Fruit fly (Drosophila melanogaster) whole organism, embryonic: ENCODE data around the gene inaE.
A peak's percentile ranks its signal among the peaks of the same experiment; 100 is the strongest.

Experiments
- C15 ChIP-seq: fragments of 200-800 bp; sonication (Bioruptor generic); IDR thresholded peaks from 3 replicates; pipeline ENCODE4 v1.3.6; 2022; ENCODE audit warnings: missing biosample characterization, missing genetic modification characterization
- CG10321 ChIP-seq: fragments of 200-800 bp; sonication (Bioruptor generic); IDR thresholded peaks from 2 replicates; pipeline ENCODE4 v1.3.6; 2022; ENCODE audit warnings: missing biosample characterization, missing genetic modification characterization
- CG10543 ChIP-seq: fragments of 200-800 bp; sonication (Bioruptor generic); optimal IDR thresholded peaks from 3 replicates; lab custom pipeline; 2017; ENCODE audit warnings: missing biosample characterization, mild to moderate bottlenecking, missing genetic modification characterization, moderate library complexity
- CG10654 ChIP-seq: fragments of 200-800 bp; sonication (Bioruptor generic); optimal IDR thresholded peaks from 2 replicates; lab custom pipeline; 2016; ENCODE audit warnings: missing biosample characterization, missing genetic modification characterization
- CG11085 ChIP-seq: fragments of 200-800 bp; sonication (Bioruptor generic); IDR thresholded peaks from 2 replicates; pipeline ENCODE4 v1.3.6; 2022; ENCODE audit warnings: missing biosample characterization, missing genetic modification characterization
- CG13296 ChIP-seq: fragments of 200-800 bp; sonication (Bioruptor generic); optimal IDR thresholded peaks from 3 replicates; lab custom pipeline; 2018; ENCODE audit warnings: missing biosample characterization, mild to moderate bottlenecking, missing genetic modification characterization
- CG15011 ChIP-seq: fragments of 200-800 bp; sonication (Bioruptor generic); optimal IDR thresholded peaks from 3 replicates; lab custom pipeline; 2018; ENCODE audit warnings: missing biosample characterization, mild to moderate bottlenecking, missing genetic modification characterization
- CG17612 ChIP-seq: fragments of 200-800 bp; sonication (Bioruptor generic); IDR thresholded peaks from 2 replicates; pipeline ENCODE4 v1.3.6; 2022; ENCODE audit warnings: missing biosample characterization, missing genetic modification characterization
- CG18599 ChIP-seq: fragments of 200-800 bp; sonication (Bioruptor generic); optimal IDR thresholded peaks from 3 replicates; lab custom pipeline; 2017; ENCODE audit warnings: missing biosample characterization, missing genetic modification characterization, mild to moderate bottlenecking, moderate library complexity, missing genetic modification reagents
- CG2120 ChIP-seq: fragments of 200-800 bp; sonication (Bioruptor generic); optimal IDR thresholded peaks from 3 replicates; lab custom pipeline; 2016; ENCODE audit warnings: missing biosample characterization, missing genetic modification characterization
- CG2712 ChIP-seq: fragments of 200-800 bp; optimal IDR thresholded peaks from 3 replicates; lab custom pipeline; 2019; ENCODE audit warnings: missing biosample characterization, mild to moderate bottlenecking, missing genetic modification characterization, moderate library complexity
- CG2889 ChIP-seq: fragments of 200-800 bp; sonication (Bioruptor generic); IDR thresholded peaks from 3 replicates; pipeline ENCODE4 v1.3.6; 2022; ENCODE audit warnings: missing biosample characterization, missing genetic modification characterization
- CG3838 ChIP-seq: fragments of 200-800 bp; sonication (Bioruptor generic); optimal IDR thresholded peaks from 3 replicates; lab custom pipeline; 2016; ENCODE audit warnings: missing biosample characterization, missing genetic modification characterization
- CG4328 ChIP-seq: fragments of 200-800 bp; sonication (Bioruptor generic); optimal IDR thresholded peaks from 3 replicates; lab custom pipeline; 2017; ENCODE audit warnings: missing biosample characterization, missing genetic modification reagents, missing genetic modification characterization
- CG4360 ChIP-seq: fragments of 200-800 bp; sonication (Bioruptor generic); IDR thresholded peaks from 2 replicates; pipeline ENCODE4 v1.3.6; 2022; ENCODE audit warnings: missing biosample characterization, missing genetic modification characterization
- CG4707 ChIP-seq: fragments of 200-800 bp; sonication (Bioruptor generic); optimal IDR thresholded peaks from 2 replicates; lab custom pipeline; 2018; ENCODE audit warnings: missing biosample characterization, mild to moderate bottlenecking, missing genetic modification characterization, moderate library complexity
- CG4730 ChIP-seq: fragments of 200-800 bp; sonication (Bioruptor generic); IDR thresholded peaks from 2 replicates; pipeline ENCODE4 v1.3.6; 2022; ENCODE audit warnings: missing biosample characterization, missing genetic modification characterization
- CG5180 ChIP-seq: fragments of 200-800 bp; sonication (Bioruptor generic); optimal IDR thresholded peaks from 3 replicates; lab custom pipeline; 2017; ENCODE audit warnings: missing biosample characterization, missing genetic modification characterization, mild to moderate bottlenecking, moderate library complexity, missing genetic modification reagents
- CG7963 ChIP-seq: fragments of 200-800 bp; sonication (Bioruptor generic); IDR thresholded peaks from 3 replicates; pipeline ENCODE4 v1.3.6; 2022; ENCODE audit warnings: missing biosample characterization, missing genetic modification characterization; ENCODE audit not compliant: partially characterized antibody
- CG9609 ChIP-seq: fragments of 200-800 bp; sonication (Bioruptor generic); optimal IDR thresholded peaks from 3 replicates; lab custom pipeline; 2016; ENCODE audit warnings: missing biosample characterization, missing genetic modification characterization
- CG9727 ChIP-seq: fragments of 200-800 bp; sonication (Bioruptor generic); optimal IDR thresholded peaks from 3 replicates; lab custom pipeline; 2017; ENCODE audit warnings: missing biosample characterization, mild to moderate bottlenecking, missing genetic modification characterization
- Dek ChIP-seq: fragments of 200-800 bp; sonication (Bioruptor generic); optimal IDR thresholded peaks from 3 replicates; lab custom pipeline; 2019; ENCODE audit warnings: missing biosample characterization, mild to moderate bottlenecking, missing genetic modification characterization, moderate library complexity
- E2f1 ChIP-seq: fragments of 200-800 bp; sonication (Bioruptor generic); IDR thresholded peaks from 2 replicates; pipeline ENCODE4 v1.3.6; 2022; ENCODE audit warnings: missing biosample characterization, missing genetic modification characterization
- ERR ChIP-seq: fragments of 200-800 bp; sonication (Bioruptor generic); optimal IDR thresholded peaks from 2 replicates; lab custom pipeline; 2016; ENCODE audit warnings: missing biosample characterization, missing genetic modification characterization
- Jarid2 ChIP-seq: fragments of 200-800 bp; sonication (Bioruptor generic); optimal IDR thresholded peaks from 3 replicates; lab custom pipeline; 2017; ENCODE audit warnings: mild to moderate bottlenecking, missing biosample characterization, missing genetic modification reagents, missing genetic modification characterization
- Lim3 ChIP-seq: fragments of 200-800 bp; sonication (Bioruptor generic); IDR thresholded peaks from 2 replicates; pipeline ENCODE4 v1.3.6; 2022; ENCODE audit warnings: missing biosample characterization, missing genetic modification characterization
- MESR4 ChIP-seq: fragments of 200-800 bp; sonication (Bioruptor generic); optimal IDR thresholded peaks from 2 replicates; lab custom pipeline; 2018; ENCODE audit warnings: missing biosample characterization, mild to moderate bottlenecking, missing genetic modification characterization, moderate library complexity
- Max ChIP-seq: fragments of 200-800 bp; sonication (Bioruptor generic); optimal IDR thresholded peaks from 2 replicates; lab custom pipeline; 2016; ENCODE audit warnings: missing biosample characterization, mild to moderate bottlenecking, missing genetic modification characterization
- Tbp ChIP-seq: fragments of >200 bp; optimal IDR thresholded peaks from 2 replicates; lab custom pipeline; 2018; ENCODE audit warnings: missing biosample characterization, missing genetic modification characterization
- Usf ChIP-seq: fragments of 200-800 bp; sonication (Bioruptor generic); optimal IDR thresholded peaks from 2 replicates; lab custom pipeline; 2017; ENCODE audit warnings: missing genotype, missing biosample characterization, missing genetic modification characterization
- amos ChIP-seq: fragments of 200-800 bp; sonication (Bioruptor generic); IDR thresholded peaks from 2 replicates; pipeline ENCODE4 v1.3.6; 2022; ENCODE audit warnings: missing biosample characterization, missing genetic modification characterization; ENCODE audit not compliant: partially characterized antibody
- ap ChIP-seq: fragments of 200-800 bp; sonication (Bioruptor generic); IDR thresholded peaks from 2 replicates; pipeline ENCODE4 v1.3.6; 2022; ENCODE audit warnings: missing biosample characterization, missing genetic modification characterization
- bab2 ChIP-seq: fragments of 200-800 bp; sonication (Bioruptor generic); optimal IDR thresholded peaks from 2 replicates; lab custom pipeline; 2016; ENCODE audit warnings: missing biosample characterization, missing genetic modification characterization
- bbx ChIP-seq: fragments of 200-800 bp; sonication (Bioruptor generic); IDR thresholded peaks from 2 replicates; pipeline ENCODE4 v1.3.6; 2022; ENCODE audit warnings: missing biosample characterization, missing genetic modification characterization; ENCODE audit not compliant: partially characterized antibody
- bigmax ChIP-seq: fragments of 200-800 bp; sonication (Bioruptor generic); optimal IDR thresholded peaks from 2 replicates; lab custom pipeline; 2018; ENCODE audit warnings: missing biosample characterization, mild to moderate bottlenecking, missing genetic modification characterization
- chm ChIP-seq: fragments of 200-800 bp; sonication (Bioruptor generic); IDR thresholded peaks from 2 replicates; pipeline ENCODE4 v1.3.6; 2022; ENCODE audit warnings: missing biosample characterization, missing genetic modification characterization
- disco-r ChIP-seq: fragments of 200-800 bp; sonication (Bioruptor generic); optimal IDR thresholded peaks from 2 replicates; lab custom pipeline; 2016; ENCODE audit warnings: missing biosample characterization, missing genetic modification characterization
- ems ChIP-seq: fragments of 200-800 bp; sonication (Bioruptor generic); optimal IDR thresholded peaks from 3 replicates; lab custom pipeline; 2016; ENCODE audit warnings: missing biosample characterization, missing genetic modification characterization
- eve ChIP-seq, 2 experiments: fragments of >200 bp; optimal IDR thresholded peaks; 2 replicates each; lab custom pipeline; 2017; ENCODE audit warnings: missing biosample characterization in 2 of 2, missing genetic modification characterization in 2 of 2
- gcm ChIP-seq: fragments of 200-800 bp; sonication (Bioruptor generic); optimal IDR thresholded peaks from 2 replicates; lab custom pipeline; 2019; ENCODE audit warnings: missing biosample characterization, mild to moderate bottlenecking, missing genetic modification characterization, moderate library complexity
- grau ChIP-seq: fragments of 200-800 bp; optimal IDR thresholded peaks from 3 replicates; lab custom pipeline; 2019; ENCODE audit warnings: missing biosample characterization, mild to moderate bottlenecking, missing genetic modification characterization, moderate library complexity
- hbn ChIP-seq: fragments of 200-800 bp; sonication (Bioruptor generic); IDR thresholded peaks from 2 replicates; pipeline ENCODE4 v1.3.6; 2022; ENCODE audit warnings: missing biosample characterization, missing genetic modification characterization; ENCODE audit not compliant: partially characterized antibody
- hth ChIP-seq: fragments of >200 bp; optimal IDR thresholded peaks from 2 replicates; lab custom pipeline; 2017; ENCODE audit warnings: inconsistent platforms
- mam ChIP-seq: fragments of 200-800 bp; sonication (Bioruptor generic); optimal IDR thresholded peaks from 3 replicates; lab custom pipeline; 2016; ENCODE audit warnings: missing biosample characterization, missing genetic modification characterization
- odd ChIP-seq: fragments of 200-800 bp; sonication (Bioruptor generic); optimal IDR thresholded peaks from 2 replicates; lab custom pipeline; 2017; ENCODE audit warnings: missing biosample characterization, mild to moderate bottlenecking, missing genetic modification characterization
- pb ChIP-seq: fragments of 200-800 bp; sonication (Bioruptor generic); optimal IDR thresholded peaks from 3 replicates; lab custom pipeline; 2016; ENCODE audit warnings: missing biosample characterization, missing genetic modification characterization
- tin ChIP-seq: fragments of 200-800 bp; sonication (Bioruptor generic); optimal IDR thresholded peaks from 3 replicates; lab custom pipeline; 2016; ENCODE audit warnings: missing biosample characterization, missing genetic modification characterization
- trem ChIP-seq: fragments of 200-800 bp; optimal IDR thresholded peaks from 3 replicates; lab custom pipeline; 2019; ENCODE audit warnings: missing biosample characterization, mild to moderate bottlenecking, missing genetic modification characterization, moderate library complexity
- unc-4 ChIP-seq: fragments of 200-800 bp; sonication (Bioruptor generic); IDR thresholded peaks from 2 replicates; pipeline ENCODE4 v1.3.6; 2022; ENCODE audit warnings: missing biosample characterization, missing genetic modification characterization; ENCODE audit not compliant: partially characterized antibody
- vfl ChIP-seq: fragments of 200-800 bp; sonication (Bioruptor generic); optimal IDR thresholded peaks from 2 replicates; lab custom pipeline; 2016; ENCODE audit warnings: missing biosample characterization, missing genetic modification characterization
- wek ChIP-seq: fragments of 200-800 bp; sonication (Bioruptor generic); optimal IDR thresholded peaks from 3 replicates; lab custom pipeline; 2018; ENCODE audit warnings: missing biosample characterization, mild to moderate bottlenecking, missing genetic modification characterization, moderate library complexity

Gene inaE

dm6 chrX:13838892-13839291, 55.4 kb downstream of the inaE start (continued):
- TF ChIP-seq CG4328 (GFP tag; lab: Kevin White, UChicago) (no peak), eve (GFP tag; optimal IDR thresholded peaks at IDR 0.05; lab: Kevin White, UChicago) (no peak), grau (tag; lab: Kevin White, UChicago) (peak; percentile 57), CG18599 (GFP tag; lab: Kevin White, UChicago) (peak; percentile 70), hth (no peak), MESR4 (GFP tag; lab: Kevin White, UChicago) (no peak), CG11085 (GFP tag; lab: Robert Waterston, UW) (no peak), mam (GFP tag; lab: Kevin White, UChicago) (peak; percentile 77), C15 (GFP tag; lab: Robert Waterston, UW) (0 out of 3 replicates have a peak, but pooled peaks have one; percentile 35), chm (GFP tag; lab: Robert Waterston, UW) (no peak), tin (GFP tag; lab: Kevin White, UChicago) (peak; percentile 39), vfl (peak; percentile 29), pb (peak; percentile 8), odd (GFP tag; lab: Kevin White, UChicago) (peak; percentile 35), CG17612 (GFP tag; lab: Robert Waterston, UW) (peak; percentile 46), ems (GFP tag; lab: Kevin White, UChicago) (peak; percentile 73), CG9727 (GFP tag; lab: Kevin White, UChicago) (peak; percentile 64), CG3838 (GFP tag; lab: Kevin White, UChicago) (peak; percentile 11), CG9609 (GFP tag; lab: Kevin White, UChicago) (peak; percentile 70), CG4730 (GFP tag; lab: Robert Waterston, UW) (peak; percentile 22; the same call in 1 of the 2 replicates), CG10321 (0 out of 2 replicates have a peak, but pooled peaks have one; percentile 24), Max (GFP tag; lab: Kevin White, UChicago) (peak; percentile 37), CG13296 (GFP tag; lab: Kevin White, UChicago) (peak; percentile 29), ap (GFP tag; lab: Robert Waterston, UW) (peak; percentile 65), CG10543 (GFP tag; lab: Kevin White, UChicago) (peak; percentile 7), CG4360 (GFP tag; lab: Robert Waterston, UW) (no peak), CG2712 (tag; lab: Kevin White, UChicago) (peak; percentile 66), Jarid2 (GFP tag; lab: Kevin White, UChicago) (no peak), amos (GFP tag; lab: Robert Waterston, UW) (no peak), CG10654 (GFP tag; lab: Kevin White, UChicago) (peak; percentile 58), bab2 (GFP tag; lab: Kevin White, UChicago) (peak; percentile 76), trem (tag; lab: Kevin White, UChicago) (peak; percentile 5), bbx (GFP tag; lab: Robert Waterston, UW) (no peak), unc-4 (no peak), Usf (GFP tag; lab: Kevin White, UChicago) (peak; percentile 58), E2f1 (GFP tag; lab: Robert Waterston, UW) (peak; percentile 71), CG2120 (GFP tag; lab: Kevin White, UChicago) (peak; percentile 76), bigmax (no peak), CG5180 (GFP tag; lab: Kevin White, UChicago) (peak; percentile 52), hbn (GFP tag; lab: Robert Waterston, UW) (no peak), wek (GFP tag; lab: Kevin White, UChicago) (no peak), ERR (GFP tag; lab: Kevin White, UChicago) (peak; percentile 68), CG7963 (GFP tag; lab: Robert Waterston, UW) (no peak), CG2889 (GFP tag; lab: Robert Waterston, UW) (peak; percentile 65; the same call in 2 of the 3 replicates), disco-r (GFP tag; lab: Kevin White, UChicago) (no peak), Tbp (GFP tag; lab: Kevin White, UChicago) (no peak), Lim3 (GFP tag; lab: Robert Waterston, UW) (peak; percentile 31; the same call in 1 of the 2 replicates), Dek (tag; lab: Kevin White, UChicago) (peak; percentile 54), CG15011 (GFP tag; lab: Kevin White, UChicago) (peak; percentile 15), CG4707 (GFP tag; lab: Kevin White, UChicago) (peak; percentile 34), gcm (peak; percentile 60)
